Fruit fly (Drosophila melanogaster) whole organism, adult: ENCODE results near the gene Try29F.

Source experiments
- CG14711 ChIP-seq: fragments of 200-800 bp; sonication (Bioruptor generic); optimal IDR thresholded peaks from 2 replicates; lab custom pipeline; 2018; ENCODE audit warnings: missing biosample characterization, mild to moderate bottlenecking, missing genetic modification characterization, moderate library complexity
- CG5204 ChIP-seq: fragments of 200-800 bp; sonication (Bioruptor generic); optimal IDR thresholded peaks from 2 replicates; lab custom pipeline; 2016; ENCODE audit warnings: missing biosample characterization, missing genetic modification characterization
- kay ChIP-seq: fragments of 200-800 bp; sonication (Bioruptor generic); peaks from one replicate; lab custom pipeline; 2016; ENCODE audit warnings: missing biosample characterization, missing genetic modification characterization, borderline replicate concordance
- ovo ChIP-seq: fragments of 200-800 bp; sonication (Bioruptor generic); optimal IDR thresholded peaks from 2 replicates; lab custom pipeline; 2016; ENCODE audit warnings: missing biosample characterization, missing genetic modification characterization

DNA sequence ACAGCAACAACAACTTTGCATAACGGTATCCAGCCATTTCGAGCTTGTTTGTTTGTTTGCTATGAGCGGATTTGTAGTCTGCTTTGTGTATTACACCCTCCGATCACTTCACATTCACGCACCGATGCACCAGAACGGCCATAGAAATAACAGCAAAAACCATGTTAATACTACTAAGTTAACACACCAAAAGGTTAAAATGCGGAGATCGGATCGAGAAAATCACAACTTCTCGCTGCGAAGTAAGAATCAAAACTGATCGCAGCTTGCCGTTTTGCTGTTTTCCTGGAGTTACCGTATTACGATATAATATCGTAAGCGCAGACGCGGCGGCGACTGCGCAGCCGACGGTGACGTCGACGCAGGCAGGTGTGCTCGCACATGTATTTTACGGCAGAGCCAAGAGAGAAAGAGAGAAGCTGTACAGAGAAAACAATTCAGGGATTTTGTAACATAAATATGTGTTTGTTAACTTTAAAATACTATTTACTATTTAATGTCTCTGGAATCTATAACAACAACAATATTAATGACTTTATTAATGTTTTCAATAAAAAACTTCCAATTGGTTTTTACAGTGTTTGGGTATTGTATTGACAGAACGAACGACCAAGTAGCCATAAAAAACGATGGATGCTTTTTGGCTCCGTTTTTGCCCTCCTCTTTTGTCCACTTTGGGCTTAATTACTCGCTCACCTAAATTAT lies 13.6 kb upstream of the Try29F start, which contains the start of gene CG13101:
- TF ChIP-seq ovo (GFP tag; lab: Kevin White, UChicago), result peak; percentile 73
- peak; percentile 79 for TF ChIP-seq CG14711
- TF ChIP-seq CG5204 (GFP tag; lab: Kevin White, UChicago), result peak; percentile 53
- no peak for TF ChIP-seq kay (GFP tag; lab: Kevin White, UChicago)
